Worm (Caenorhabditis elegans): ENCODE data around the gene F35E12.2.

F35E12.2 gene

ce11 chrV:13751811-13752210 is 27.1 kb upstream of the F35E12.2 start, which contains the start of gene cld-9:
cld-9 (minus strand) TSS chrV:13751891.
- TF ChIP-seq flt-1 (GFP tag; IDR thresholded peaks at IDR 0.05) (no peak), cog-1 (tag; optimal IDR thresholded peaks at IDR 0.05) (no peak)

ce11 chrV:13748658-13749057 is 24.0 kb upstream of the F35E12.2 start, which contains the start of gene F35E12.10:
F35E12.10 (minus strand) TSS chrV:13748758.
- TF ChIP-seq ztf-29 (GFP tag; IDR thresholded peaks at IDR 0.05): no peak
- no peak for TF ChIP-seq flt-1 (GFP tag; IDR thresholded peaks at IDR 0.05)
- no peak for TF ChIP-seq ztf-23 (GFP tag; IDR thresholded peaks at IDR 0.05)
- TF ChIP-seq klf-2 (GFP tag; conservative IDR thresholded peaks at IDR 0.05): no peak
- no peak for TF ChIP-seq cog-1 (tag; optimal IDR thresholded peaks at IDR 0.05)
- no peak for TF ChIP-seq ref-1 (GFP tag; conservative IDR thresholded peaks at IDR 0.05)
- no peak for TF ChIP-seq med-1 (GFP tag; optimal IDR thresholded peaks at IDR 0.05; ENCODE audit: insufficient read depth)
- TF ChIP-seq tab-1 (GFP tag; IDR thresholded peaks at IDR 0.05): no peak
- TF ChIP-seq T22C8.4 (GFP tag; IDR thresholded peaks at IDR 0.05): no peak

- TF ChIP-seq ztf-23 (GFP tag; IDR thresholded peaks at IDR 0.05) (no peak), T22C8.4 (GFP tag; IDR thresholded peaks at IDR 0.05) (no peak), klf-2 (GFP tag; conservative IDR thresholded peaks at IDR 0.05) (no peak), ztf-29 (GFP tag; IDR thresholded peaks at IDR 0.05) (no peak), flt-1 (GFP tag; IDR thresholded peaks at IDR 0.05) (no peak), cog-1 (tag; optimal IDR thresholded peaks at IDR 0.05) (no peak), ref-1 (GFP tag; conservative IDR thresholded peaks at IDR 0.05) (no peak), tab-1 (GFP tag; IDR thresholded peaks at IDR 0.05) (no peak), med-1 (GFP tag; optimal IDR thresholded peaks at IDR 0.05; ENCODE audit: insufficient read depth) (no peak)
Observed at ce11 chrV:13744901-13745300, 20.2 kb upstream of the F35E12.2 start, which contains the start of gene F35E12.9. F35E12.9 (minus strand) TSS chrV:13745127.

ce11 chrV:13739901-13740300 is 15.2 kb upstream of the F35E12.2 start:
- TF ChIP-seq med-1 (GFP tag; optimal IDR thresholded peaks at IDR 0.05; ENCODE audit: insufficient read depth): no peak
- TF ChIP-seq ztf-23 (GFP tag; IDR thresholded peaks at IDR 0.05): no peak
- no peak for TF ChIP-seq ref-1 (GFP tag; conservative IDR thresholded peaks at IDR 0.05)
- no peak for TF ChIP-seq klf-2 (GFP tag; conservative IDR thresholded peaks at IDR 0.05)
- no peak for TF ChIP-seq ztf-29 (GFP tag; IDR thresholded peaks at IDR 0.05)
- TF ChIP-seq cog-1 (tag; optimal IDR thresholded peaks at IDR 0.05): no peak
- TF ChIP-seq T22C8.4 (GFP tag; IDR thresholded peaks at IDR 0.05): no peak
- TF ChIP-seq tab-1 (GFP tag; IDR thresholded peaks at IDR 0.05): no peak
- no peak for TF ChIP-seq flt-1 (GFP tag; IDR thresholded peaks at IDR 0.05)

ce11 chrV:13738374-13738773 is 13.7 kb upstream of the F35E12.2 start, which contains the start of gene irg-5:
irg-5 (minus strand) TSS chrV:13738474.
- TF ChIP-seq ztf-29 (GFP tag; IDR thresholded peaks at IDR 0.05): no peak
- no peak for TF ChIP-seq T22C8.4 (GFP tag; IDR thresholded peaks at IDR 0.05)
- TF ChIP-seq flt-1 (GFP tag; IDR thresholded peaks at IDR 0.05): no peak
- TF ChIP-seq med-1 (GFP tag; optimal IDR thresholded peaks at IDR 0.05; ENCODE audit: insufficient read depth): no peak
- no peak for TF ChIP-seq klf-2 (GFP tag; conservative IDR thresholded peaks at IDR 0.05)

- TF ChIP-seq tab-1 (GFP tag; IDR thresholded peaks at IDR 0.05): no peak
- TF ChIP-seq klf-2 (GFP tag; conservative IDR thresholded peaks at IDR 0.05): no peak
- no peak for TF ChIP-seq T22C8.4 (GFP tag; IDR thresholded peaks at IDR 0.05)
- TF ChIP-seq med-1 (GFP tag; optimal IDR thresholded peaks at IDR 0.05; ENCODE audit: insufficient read depth): no peak
- no peak for TF ChIP-seq ztf-23 (GFP tag; IDR thresholded peaks at IDR 0.05)
- TF ChIP-seq ztf-29 (GFP tag; IDR thresholded peaks at IDR 0.05): no peak
- TF ChIP-seq flt-1 (GFP tag; IDR thresholded peaks at IDR 0.05): no peak
- TF ChIP-seq cog-1 (tag; optimal IDR thresholded peaks at IDR 0.05): no peak
- no peak for TF ChIP-seq ref-1 (GFP tag; conservative IDR thresholded peaks at IDR 0.05)
Observed at ce11 chrV:13736147-13736546, 11.5 kb upstream of the F35E12.2 start, which contains the start of gene F35E12.6. F35E12.6 (minus strand) TSS chrV:13736247.

ce11 chrV:13730762-13731161 is 6.1 kb upstream of the F35E12.2 start, which contains the start of gene dct-17:
dct-17 (minus strand) TSS chrV:13730784.
- TF ChIP-seq klf-2 (GFP tag; conservative IDR thresholded peaks at IDR 0.05) (no peak), med-1 (GFP tag; optimal IDR thresholded peaks at IDR 0.05; ENCODE audit: insufficient read depth) (no peak), cog-1 (tag; optimal IDR thresholded peaks at IDR 0.05) (no peak), flt-1 (GFP tag; IDR thresholded peaks at IDR 0.05) (no peak), ref-1 (GFP tag; conservative IDR thresholded peaks at IDR 0.05) (no peak), tab-1 (GFP tag; IDR thresholded peaks at IDR 0.05) (no peak), T22C8.4 (GFP tag; IDR thresholded peaks at IDR 0.05) (no peak), ztf-29 (GFP tag; IDR thresholded peaks at IDR 0.05) (no peak), ztf-23 (GFP tag; IDR thresholded peaks at IDR 0.05) (no peak)

ce11 chrV:13725574-13725973 is 893 bp upstream of the F35E12.2 start, which contains the start of gene fbxa-181:
fbxa-181 (plus strand) TSS chrV:13725874.
- TF ChIP-seq cog-1 (tag; optimal IDR thresholded peaks at IDR 0.05) (no peak), med-1 (GFP tag; optimal IDR thresholded peaks at IDR 0.05; ENCODE audit: insufficient read depth) (no peak), klf-2 (GFP tag; conservative IDR thresholded peaks at IDR 0.05) (no peak), ztf-23 (GFP tag; IDR thresholded peaks at IDR 0.05) (no peak), tab-1 (GFP tag; IDR thresholded peaks at IDR 0.05) (no peak), T22C8.4 (GFP tag; IDR thresholded peaks at IDR 0.05) (no peak), flt-1 (GFP tag; IDR thresholded peaks at IDR 0.05) (no peak)

ce11 chrV:13716531-13716930 is 8.2 kb downstream of the F35E12.2 start, which contains the start of gene T01D3.6:
T01D3.6 (plus strand) TSS chrV:13716824.
- TF ChIP-seq ztf-29 (GFP tag; IDR thresholded peaks at IDR 0.05) (no peak), T22C8.4 (GFP tag; IDR thresholded peaks at IDR 0.05) (no peak), ref-1 (GFP tag; conservative IDR thresholded peaks at IDR 0.05) (no peak), flt-1 (GFP tag; IDR thresholded peaks at IDR 0.05) (no peak), klf-2 (GFP tag; conservative IDR thresholded peaks at IDR 0.05) (no peak), med-1 (GFP tag; optimal IDR thresholded peaks at IDR 0.05; ENCODE audit: insufficient read depth) (no peak), ztf-23 (GFP tag; IDR thresholded peaks at IDR 0.05) (no peak), tab-1 (GFP tag; IDR thresholded peaks at IDR 0.05) (no peak), cog-1 (tag; optimal IDR thresholded peaks at IDR 0.05) (no peak)

ce11 chrV:13715223-13715686 is 9.4 kb downstream of the F35E12.2 start, which contains the start of gene zipt-9:
zipt-9 (minus strand) TSS chrV:13715273.
- TF ChIP-seq klf-2 (GFP tag; conservative IDR thresholded peaks at IDR 0.05): 0 out of 2 replicates have a peak, but pooled peaks have one; percentile 68
- 0 out of 2 replicates have a peak, but pooled peaks have one; percentile 33 for TF ChIP-seq T22C8.4 (GFP tag; IDR thresholded peaks at IDR 0.05)
- TF ChIP-seq ztf-23 (GFP tag; IDR thresholded peaks at IDR 0.05): peak; percentile 77; the same call in 1 of the 2 replicates
- peak; percentile 70 for TF ChIP-seq cog-1 (tag; optimal IDR thresholded peaks at IDR 0.05)
- no peak for TF ChIP-seq tab-1 (GFP tag; IDR thresholded peaks at IDR 0.05)

Data from whole organism, midembryonic.